Worm (Caenorhabditis elegans): ENCODE data around the gene gldi-11.
A peak's percentile ranks its signal among the peaks of the same experiment; 100 is the strongest.

The gldi-11 gene

ce11 chrII:4942397-4942796 lies 3.2 kb downstream of the gldi-11 start (continued):
- TF ChIP-seq attf-5 (GFP tag; optimal IDR thresholded peaks at IDR 0.05): peak; percentile 51
- TF ChIP-seq gei-17 (GFP tag; optimal IDR thresholded peaks at IDR 0.05): peak; percentile 21
- TF ChIP-seq fkh-3 (tag; optimal IDR thresholded peaks at IDR 0.05): peak; percentile 78
- peak; percentile 91 for TF ChIP-seq F52B5.7 (tag; optimal IDR thresholded peaks at IDR 0.05)
- TF ChIP-seq F57A8.1 (GFP tag; optimal IDR thresholded peaks at IDR 0.05): no peak
- TF ChIP-seq K12H6.12 (tag; optimal IDR thresholded peaks at IDR 0.05): peak; percentile 18
- TF ChIP-seq madf-3 (GFP tag; IDR thresholded peaks at IDR 0.05): 0 out of 2 replicates have a peak, but pooled peaks have one; percentile 70
- TF ChIP-seq D2030.7 (GFP tag; IDR thresholded peaks at IDR 0.05): peak; percentile 47; the same call in 1 of the 2 replicates
- peak; percentile 66; the same call in 1 of the 2 replicates for TF ChIP-seq Y56A3A.18 (GFP tag; IDR thresholded peaks at IDR 0.05)
- no peak for TF ChIP-seq F37B4.10 (GFP tag; IDR thresholded peaks at IDR 0.05)
- peak; percentile 82 for TF ChIP-seq chd-7 (tag; optimal IDR thresholded peaks at IDR 0.05)
- TF ChIP-seq ztf-26 (tag; optimal IDR thresholded peaks at IDR 0.05): peak; percentile 85
- TF ChIP-seq pha-4 (tag; optimal IDR thresholded peaks at IDR 0.05): no peak
- TF ChIP-seq nfyb-1 (GFP tag; IDR thresholded peaks at IDR 0.05): peak; percentile 77
- 0 out of 2 replicates have a peak, but pooled peaks have one; percentile 56 for TF ChIP-seq ceh-58 (GFP tag; IDR thresholded peaks at IDR 0.05)
- peak; percentile 48 for TF ChIP-seq lsl-1 (GFP tag; optimal IDR thresholded peaks at IDR 0.05)
- TF ChIP-seq mxl-1 (tag; optimal IDR thresholded peaks at IDR 0.05): no peak
- TF ChIP-seq B0261.1 (tag; optimal IDR thresholded peaks at IDR 0.05): peak; percentile 79
- TF ChIP-seq efl-1 (GFP tag; optimal IDR thresholded peaks at IDR 0.05): no peak
- peak; percentile 64 for TF ChIP-seq dox-1 (GFP tag; IDR thresholded peaks at IDR 0.05)
- peak; percentile 67 for TF ChIP-seq Y95B8A.8 (GFP tag; IDR thresholded peaks at IDR 0.05)
- TF ChIP-seq K11D2.4 (GFP tag; IDR thresholded peaks at IDR 0.05): no peak
- no peak for TF ChIP-seq ztf-25 (GFP tag; IDR thresholded peaks at IDR 0.05)
- TF ChIP-seq ztf-28 (GFP tag; IDR thresholded peaks at IDR 0.05): 0 out of 2 replicates have a peak, but pooled peaks have one; percentile 56
- TF ChIP-seq tbp1 (GFP tag; optimal IDR thresholded peaks at IDR 0.05): peak; percentile 91
- TF ChIP-seq bed-1 (GFP tag; IDR thresholded peaks at IDR 0.05): 0 out of 2 replicates have a peak, but pooled peaks have one; percentile 38
- TF ChIP-seq aptf-3 (GFP tag; IDR thresholded peaks at IDR 0.05): peak; percentile 85; the same call in 1 of the 2 replicates
- TF ChIP-seq lin-26 (GFP tag; IDR thresholded peaks at IDR 0.05): peak; percentile 92
- peak; percentile 81 for TF ChIP-seq Y53G8AR.9 (GFP tag; conservative IDR thresholded peaks at IDR 0.05)
- TF ChIP-seq F55B11.4 (tag; optimal IDR thresholded peaks at IDR 0.05; ENCODE audit: borderline replicate concordance, insufficient read depth): no peak
- peak; percentile 42 for TF ChIP-seq him-1 (tag; optimal IDR thresholded peaks at IDR 0.05)
- TF ChIP-seq aptf-2 (GFP tag; conservative IDR thresholded peaks at IDR 0.05): no peak
- TF ChIP-seq somi-1 (GFP tag; optimal IDR thresholded peaks at IDR 0.05): peak; percentile 7

ce11 chrII:4941541-4942206 lies 3.9 kb downstream of the gldi-11 start, which contains the start of gene ZK546.19:
TSS of gene ZK546.19 (plus strand) at chrII:4941726.
- TF ChIP-seq F10E7.11 (tag; optimal IDR thresholded peaks at IDR 0.05) (no peak), lsl-1 (GFP tag; optimal IDR thresholded peaks at IDR 0.05) (no peak), nfyb-1 (GFP tag; IDR thresholded peaks at IDR 0.05) (no peak), sdz-38 (tag; optimal IDR thresholded peaks at IDR 0.05) (no peak), Y56A3A.18 (GFP tag; IDR thresholded peaks at IDR 0.05) (no peak), rcor-1 (GFP tag; IDR thresholded peaks at IDR 0.05) (no peak), nfya-2 (GFP tag; IDR thresholded peaks at IDR 0.05) (no peak), let-526 (GFP tag; IDR thresholded peaks at IDR 0.05) (no peak), attf-6 (GFP tag; IDR thresholded peaks at IDR 0.05) (no peak), nhr-80 (tag; optimal IDR thresholded peaks at IDR 0.05) (no peak), lir-1 (GFP tag; conservative IDR thresholded peaks at IDR 0.05) (no peak), T07F8.4 (tag; optimal IDR thresholded peaks at IDR 0.05) (no peak)

Measured in whole organism, young adult.